Fruit fly (Drosophila melanogaster) whole organism: ENCODE measurements around the gene Fas1.

ENCODE experiments used
- CG8478 ChIP-seq: fragments of >200 bp; optimal IDR thresholded peaks from 2 replicates; lab custom pipeline; 2018; ENCODE audit warnings: inconsistent platforms
- Dll ChIP-seq: fragments of >200 bp; optimal IDR thresholded peaks from 2 replicates; lab custom pipeline; 2017
- usp ChIP-seq: fragments of >200 bp; optimal IDR thresholded peaks from 2 replicates; lab custom pipeline; 2017; ENCODE audit warnings: missing biosample characterization, missing genetic modification characterization, mixed read lengths

dm6 chr3R:16643591-16643990, 18.6 kb downstream of the Fas1 start, which contains the start of gene Arl6IP1:
- TF ChIP-seq usp (GFP tag; lab: Kevin White, UChicago) (no peak), CG8478 (lab: Kevin White, UChicago) (no peak), Dll (lab: Kevin White, UChicago) (no peak)
